Worm (Caenorhabditis elegans) whole organism, mixed stage, embryonic: ENCODE results near the gene mup-2.

Experiments
- M03D4.4 ChIP-seq: sonication (generic microtip); optimal IDR thresholded peaks from 2 replicates; lab custom pipeline; 2017; ENCODE audit warnings: mild to moderate bottlenecking, missing genetic modification characterization, missing compliant biosample characterization
- ces-1 ChIP-seq: fragments of 150-350 bp; optimal IDR thresholded peaks from 2 replicates; lab custom pipeline; 2014; ENCODE audit warnings: missing biosample characterization, missing genetic modification reagents, missing genetic modification characterization
- cnd-1 ChIP-seq: fragments of 200-800 bp; sonication (Bioruptor generic); optimal IDR thresholded peaks from 2 replicates; lab custom pipeline; 2018; ENCODE audit warnings: mild to moderate bottlenecking, missing genetic modification characterization, missing compliant biosample characterization
- drap-1 ChIP-seq: fragments of 200-800 bp; sonication (Bioruptor generic); optimal IDR thresholded peaks from 3 replicates; lab custom pipeline; 2018; ENCODE audit warnings: mild to moderate bottlenecking, missing genetic modification characterization, missing compliant biosample characterization
- flh-1 ChIP-seq: fragments of 200-800 bp; sonication (Bioruptor generic); optimal IDR thresholded peaks from 2 replicates; lab custom pipeline; 2018; ENCODE audit warnings: mild to moderate bottlenecking, missing genetic modification characterization, moderate library complexity, missing compliant biosample characterization
- lin-32 ChIP-seq: fragments of 200-800 bp; sonication (Bioruptor generic); optimal IDR thresholded peaks from 2 replicates; lab custom pipeline; 2018; ENCODE audit warnings: mild to moderate bottlenecking, missing genetic modification characterization, missing compliant biosample characterization
- lsy-2 ChIP-seq: fragments of 150-350 bp; optimal IDR thresholded peaks from 2 replicates; lab custom pipeline; 2014; ENCODE audit warnings: missing biosample characterization, missing genetic modification characterization
- mep-1 ChIP-seq: fragments of 150-350 bp; optimal IDR thresholded peaks from 2 replicates; lab custom pipeline; 2017; ENCODE audit warnings: missing biosample characterization, missing genetic modification reagents, missing genetic modification characterization, inconsistent platforms
- nhr-28 ChIP-seq: fragments of 150-350 bp; optimal IDR thresholded peaks from 2 replicates; lab custom pipeline; 2014; ENCODE audit warnings: missing biosample characterization, missing genetic modification characterization
- pha-4 ChIP-seq: fragments of 150-350 bp; optimal IDR thresholded peaks from 2 replicates; lab custom pipeline; 2018; ENCODE audit warnings: missing biosample characterization, missing genetic modification reagents, missing genetic modification characterization
- snpc-4 ChIP-seq: fragments of 150-350 bp; optimal IDR thresholded peaks from 2 replicates; lab custom pipeline; 2014; ENCODE audit warnings: missing biosample characterization, missing genetic modification characterization
- unc-39 ChIP-seq: fragments of 150-350 bp; optimal IDR thresholded peaks from 2 replicates; lab custom pipeline; 2014; ENCODE audit warnings: missing biosample characterization, missing genetic modification characterization
- zip-8 ChIP-seq: fragments of 150-350 bp; optimal IDR thresholded peaks from 2 replicates; lab custom pipeline; 2014; ENCODE audit warnings: missing biosample characterization, missing genetic modification characterization
- ztf-11 ChIP-seq: fragments of 150-350 bp; optimal IDR thresholded peaks from 2 replicates; lab custom pipeline; 2014; ENCODE audit warnings: missing biosample characterization, missing genetic modification characterization

DNA sequence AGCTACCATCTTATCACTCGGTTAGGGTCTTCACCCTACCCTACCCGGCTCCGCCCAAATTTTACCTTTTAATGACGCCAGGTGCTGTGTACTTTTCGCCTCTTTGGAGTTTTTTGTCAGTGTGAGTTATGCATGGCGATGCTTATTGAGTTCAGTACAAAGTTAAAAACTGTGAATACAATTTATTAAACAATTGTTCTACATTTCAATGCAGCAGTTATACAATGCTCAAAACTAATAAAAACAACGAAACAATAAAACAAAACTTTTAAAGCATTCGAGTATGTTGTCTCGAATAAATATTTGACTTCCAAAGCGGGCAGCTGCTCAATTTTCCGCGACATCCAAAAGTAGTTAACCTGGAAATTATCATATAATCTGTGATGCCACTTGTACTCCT is 20.5 kb upstream of the mup-2 start, which contains the start of gene ctsa-2:
- TF ChIP-seq flh-1 (GFP tag; lab: Kevin White, UChicago) (no peak), nhr-28 (no peak), pha-4 (tag; lab: Kevin White, UChicago) (no peak), ztf-11 (tag; lab: Kevin White, UChicago) (no peak), ces-1 (GFP tag; lab: Kevin White, UChicago) (no peak), zip-8 (tag; lab: Kevin White, UChicago) (no peak), snpc-4 (tag; lab: Kevin White, UChicago) (no peak), drap-1 (GFP tag; lab: Kevin White, UChicago) (no peak), M03D4.4 (tag; lab: Kevin White, UChicago) (no peak), unc-39 (tag; lab: Kevin White, UChicago) (no peak), lsy-2 (tag; lab: Kevin White, UChicago) (no peak), lin-32 (GFP tag; lab: Kevin White, UChicago) (no peak), mep-1 (tag; lab: Kevin White, UChicago) (no peak), cnd-1 (tag; lab: Kevin White, UChicago) (no peak)
